Worm (Caenorhabditis elegans): ENCODE results near the gene mars-1.
A peak's percentile ranks its signal among the peaks of the same experiment; 100 is the strongest.

Gene mars-1

ce11 chrIV:11651965-11652453, 16.7 kb upstream of the mars-1 start, which contains the start of the genes acl-3 and ndub-6:
acl-3 (minus strand) TSS chrIV:11652023.
ndub-6 (plus strand) TSS chrIV:11652403.
- TF ChIP-seq klf-2 (GFP tag; conservative IDR thresholded peaks at IDR 0.05) (no peak), ztf-29 (GFP tag; IDR thresholded peaks at IDR 0.05) (peak; percentile 59; the same call in 1 of the 2 replicates)

ce11 chrIV:11650344-11650743, 15.1 kb upstream of the mars-1 start:
- TF ChIP-seq med-1 (GFP tag; optimal IDR thresholded peaks at IDR 0.05; ENCODE audit: insufficient read depth), result no peak
- TF ChIP-seq flt-1 (GFP tag; IDR thresholded peaks at IDR 0.05), result no peak
- TF ChIP-seq klf-2 (GFP tag; conservative IDR thresholded peaks at IDR 0.05), result no peak
- no peak for TF ChIP-seq tab-1 (GFP tag; IDR thresholded peaks at IDR 0.05)

- no peak for TF ChIP-seq T22C8.4 (GFP tag; IDR thresholded peaks at IDR 0.05)
- no peak for TF ChIP-seq ref-1 (GFP tag; conservative IDR thresholded peaks at IDR 0.05)
- no peak for TF ChIP-seq cog-1 (tag; optimal IDR thresholded peaks at IDR 0.05)
- no peak for TF ChIP-seq tab-1 (GFP tag; IDR thresholded peaks at IDR 0.05)
- no peak for TF ChIP-seq ztf-29 (GFP tag; IDR thresholded peaks at IDR 0.05)
Observed at ce11 chrIV:11649031-11649430, 13.7 kb upstream of the mars-1 start, which contains the start of gene ZK809.8. ZK809.8 (minus strand) TSS chrIV:11649064.

- TF ChIP-seq ztf-23 (GFP tag; IDR thresholded peaks at IDR 0.05) (no peak), T22C8.4 (GFP tag; IDR thresholded peaks at IDR 0.05) (no peak)
Observed at ce11 chrIV:11646908-11647307, 11.6 kb upstream of the mars-1 start.

- TF ChIP-seq T22C8.4 (GFP tag; IDR thresholded peaks at IDR 0.05) (no peak), klf-2 (GFP tag; conservative IDR thresholded peaks at IDR 0.05) (no peak)
Observed at ce11 chrIV:11645354-11645753, 10.1 kb upstream of the mars-1 start.

- no peak for TF ChIP-seq cog-1 (tag; optimal IDR thresholded peaks at IDR 0.05)
Observed at ce11 chrIV:11644705-11645104, 9.4 kb upstream of the mars-1 start.

- no peak for TF ChIP-seq ztf-23 (GFP tag; IDR thresholded peaks at IDR 0.05)
- no peak for TF ChIP-seq tab-1 (GFP tag; IDR thresholded peaks at IDR 0.05)
- TF ChIP-seq ztf-29 (GFP tag; IDR thresholded peaks at IDR 0.05), result no peak
- TF ChIP-seq cog-1 (tag; optimal IDR thresholded peaks at IDR 0.05), result no peak
- no peak for TF ChIP-seq ref-1 (GFP tag; conservative IDR thresholded peaks at IDR 0.05)
Observed at ce11 chrIV:11643829-11644228, 8.5 kb upstream of the mars-1 start, which contains the start of gene prx-2. prx-2 (plus strand) TSS chrIV:11644129.

ce11 chrIV:11641802-11642201, 6.5 kb upstream of the mars-1 start, which contains the start of gene ZK809.1:
ZK809.1 (plus strand) TSS chrIV:11642102.
- no peak for TF ChIP-seq ref-1 (GFP tag; conservative IDR thresholded peaks at IDR 0.05)
- TF ChIP-seq T22C8.4 (GFP tag; IDR thresholded peaks at IDR 0.05), result no peak
- no peak for TF ChIP-seq ztf-23 (GFP tag; IDR thresholded peaks at IDR 0.05)
- no peak for TF ChIP-seq cog-1 (tag; optimal IDR thresholded peaks at IDR 0.05)
- TF ChIP-seq tab-1 (GFP tag; IDR thresholded peaks at IDR 0.05), result no peak
- TF ChIP-seq med-1 (GFP tag; optimal IDR thresholded peaks at IDR 0.05; ENCODE audit: insufficient read depth), result no peak
- TF ChIP-seq flt-1 (GFP tag; IDR thresholded peaks at IDR 0.05), result no peak
- TF ChIP-seq klf-2 (GFP tag; conservative IDR thresholded peaks at IDR 0.05), result no peak
- no peak for TF ChIP-seq ztf-29 (GFP tag; IDR thresholded peaks at IDR 0.05)

ce11 chrIV:11640915-11641314, 5.6 kb upstream of the mars-1 start, which contains the start of gene ttr-50:
ttr-50 (minus strand) TSS chrIV:11641015.
- TF ChIP-seq T22C8.4 (GFP tag; IDR thresholded peaks at IDR 0.05) (no peak), flt-1 (GFP tag; IDR thresholded peaks at IDR 0.05) (no peak), med-1 (GFP tag; optimal IDR thresholded peaks at IDR 0.05; ENCODE audit: insufficient read depth) (no peak), ztf-23 (GFP tag; IDR thresholded peaks at IDR 0.05) (no peak), cog-1 (tag; optimal IDR thresholded peaks at IDR 0.05) (no peak), klf-2 (GFP tag; conservative IDR thresholded peaks at IDR 0.05) (no peak), ztf-29 (GFP tag; IDR thresholded peaks at IDR 0.05) (no peak), ref-1 (GFP tag; conservative IDR thresholded peaks at IDR 0.05) (no peak)

ce11 chrIV:11638016-11638415, 2.7 kb upstream of the mars-1 start, which contains the start of gene rbm-17:
rbm-17 (plus strand) TSS chrIV:11638316.
- TF ChIP-seq flt-1 (GFP tag; IDR thresholded peaks at IDR 0.05) (no peak), ztf-29 (GFP tag; IDR thresholded peaks at IDR 0.05) (no peak), med-1 (GFP tag; optimal IDR thresholded peaks at IDR 0.05; ENCODE audit: insufficient read depth) (no peak), ztf-23 (GFP tag; IDR thresholded peaks at IDR 0.05) (no peak), klf-2 (GFP tag; conservative IDR thresholded peaks at IDR 0.05) (no peak), cog-1 (tag; optimal IDR thresholded peaks at IDR 0.05) (no peak), T22C8.4 (GFP tag; IDR thresholded peaks at IDR 0.05) (no peak), ref-1 (GFP tag; conservative IDR thresholded peaks at IDR 0.05) (no peak), tab-1 (GFP tag; IDR thresholded peaks at IDR 0.05) (no peak)

ce11 chrIV:11636409-11636723, 1.1 kb upstream of the mars-1 start, which contains the start of gene F58B3.6:
F58B3.6 (plus strand) TSS chrIV:11636648.
- TF ChIP-seq T22C8.4 (GFP tag; IDR thresholded peaks at IDR 0.05) (no peak), med-1 (GFP tag; optimal IDR thresholded peaks at IDR 0.05; ENCODE audit: insufficient read depth) (no peak), cog-1 (tag; optimal IDR thresholded peaks at IDR 0.05) (no peak), ref-1 (GFP tag; conservative IDR thresholded peaks at IDR 0.05) (no peak), tab-1 (GFP tag; IDR thresholded peaks at IDR 0.05) (no peak), ztf-23 (GFP tag; IDR thresholded peaks at IDR 0.05) (no peak), klf-2 (GFP tag; conservative IDR thresholded peaks at IDR 0.05) (no peak), ztf-29 (GFP tag; IDR thresholded peaks at IDR 0.05) (no peak), flt-1 (GFP tag; IDR thresholded peaks at IDR 0.05) (no peak)
